Worm (Caenorhabditis elegans): Measurements from ENCODE around the gene valv-1.

DNA sequence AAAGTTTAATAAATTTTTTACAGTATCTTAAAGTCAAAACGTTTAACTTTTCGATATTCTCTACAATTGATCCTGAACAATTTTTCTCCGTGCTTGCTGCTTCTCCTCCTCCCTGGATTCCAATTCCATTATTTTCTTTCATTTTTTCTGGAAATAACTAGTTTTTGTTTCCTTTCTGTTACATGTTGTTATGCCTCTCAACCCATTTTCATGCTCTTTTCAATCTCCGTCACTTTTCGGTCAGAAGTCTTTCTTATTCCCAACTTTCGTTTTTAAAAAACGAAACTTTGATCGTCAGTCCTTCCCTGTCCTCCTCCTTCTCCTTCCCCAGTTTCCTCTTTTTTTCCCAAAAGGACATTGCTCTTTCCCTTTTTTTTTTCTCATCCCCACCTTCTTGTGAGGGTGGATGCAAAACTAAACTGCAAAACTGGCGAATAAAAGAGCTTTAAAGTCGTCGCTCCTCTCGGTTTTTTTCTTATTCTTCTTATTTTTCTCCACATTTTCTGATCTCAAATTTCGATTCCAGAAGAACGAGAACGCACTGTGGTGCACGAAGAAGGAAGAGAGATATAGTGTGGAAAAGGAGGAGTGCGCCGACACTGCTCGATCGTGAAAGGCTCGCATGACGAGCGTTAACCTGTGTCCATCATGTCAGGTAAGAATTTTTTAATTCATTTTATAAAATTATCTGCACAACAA, 40.1 kb downstream of the valv-1 start, which contains the start of the genes C48A7.16 and egl-19:
- TF ChIP-seq cog-1 (tag; optimal IDR thresholded peaks at IDR 0.05): no peak
- no peak for TF ChIP-seq flt-1 (GFP tag; IDR thresholded peaks at IDR 0.05)
- TF ChIP-seq ztf-23 (GFP tag; IDR thresholded peaks at IDR 0.05): no peak
- no peak for TF ChIP-seq ref-1 (GFP tag; conservative IDR thresholded peaks at IDR 0.05)
- no peak for TF ChIP-seq ztf-29 (GFP tag; IDR thresholded peaks at IDR 0.05)
- no peak for TF ChIP-seq klf-2 (GFP tag; conservative IDR thresholded peaks at IDR 0.05)
- TF ChIP-seq T22C8.4 (GFP tag; IDR thresholded peaks at IDR 0.05): no peak
